Worm (Caenorhabditis elegans) whole organism, young adult: ENCODE measurements around the gene ceh-37.
A peak's percentile ranks its signal among the peaks of the same experiment; 100 is the strongest.

ENCODE experiments used
- B0035.1 ChIP-seq: sonication (generic microtip); optimal IDR thresholded peaks from 2 replicates; lab custom pipeline; 2016; ENCODE audit warnings: missing genetic modification characterization, mild to moderate bottlenecking, missing compliant biosample characterization, missing genotype, missing genetic modification reagents
- F10E7.11 ChIP-seq: sonication (generic microtip); optimal IDR thresholded peaks from 2 replicates; lab custom pipeline; 2017; ENCODE audit warnings: mild to moderate bottlenecking, missing genetic modification characterization, moderate library complexity, missing compliant biosample characterization
- F33H1.4 ChIP-seq: fragments of 200-800 bp; sonication (Bioruptor generic); IDR thresholded peaks from 2 replicates; pipeline ENCODE4 v1.3.6; 2022; ENCODE audit warnings: missing genetic modification reagents, missing genetic modification characterization, missing compliant biosample characterization
- F49E8.2 ChIP-seq: sonication (generic microtip); optimal IDR thresholded peaks from 3 replicates; lab custom pipeline; 2017; ENCODE audit warnings: missing genetic modification characterization, mild to moderate bottlenecking, missing compliant biosample characterization, antibody characterized with exemption, moderate library complexity; ENCODE audit not compliant: insufficient read depth
- K12H6.12 ChIP-seq: fragments of 200-800 bp; sonication (Bioruptor generic); optimal IDR thresholded peaks from 2 replicates; lab custom pipeline; 2018; ENCODE audit warnings: mild to moderate bottlenecking, missing genetic modification characterization, missing compliant biosample characterization
- Y53G8AR.9 ChIP-seq: fragments of 200-800 bp; sonication (Bioruptor generic); conservative IDR thresholded peaks from 2 replicates; pipeline ENCODE4 v1.3.6; 2022; ENCODE audit warnings: missing genetic modification reagents, missing genetic modification characterization, missing compliant biosample characterization
- attf-3 ChIP-seq: fragments of 200-800 bp; sonication (Bioruptor generic); conservative IDR thresholded peaks from 2 replicates; pipeline ENCODE4 v1.3.6; 2022; ENCODE audit warnings: missing genetic modification reagents, missing genetic modification characterization, missing compliant biosample characterization
- ceh-27 ChIP-seq: fragments of 200-800 bp; sonication (Bioruptor generic); optimal IDR thresholded peaks from 2 replicates; lab custom pipeline; 2018; ENCODE audit warnings: mild to moderate bottlenecking, missing genetic modification characterization, moderate library complexity, missing compliant biosample characterization
- ceh-79 ChIP-seq: sonication (generic microtip); optimal IDR thresholded peaks from 2 replicates; lab custom pipeline; 2017; ENCODE audit warnings: mild to moderate bottlenecking, missing genetic modification characterization, missing compliant biosample characterization
- dpl-1 ChIP-seq: fragments of 150-350 bp; optimal IDR thresholded peaks from 2 replicates; lab custom pipeline; 2014; ENCODE audit warnings: missing biosample characterization, missing genetic modification reagents, missing genetic modification characterization
- efl-1 ChIP-seq: fragments of 150-350 bp; optimal IDR thresholded peaks from 2 replicates; lab custom pipeline; 2014; ENCODE audit warnings: missing biosample characterization, missing genetic modification reagents, missing genetic modification characterization
- ekl-4 ChIP-seq: fragments of 200-800 bp; sonication (Bioruptor generic); IDR thresholded peaks from 2 replicates; pipeline ENCODE4 v1.3.6; 2022; ENCODE audit warnings: missing genetic modification reagents, missing genetic modification characterization, missing compliant biosample characterization
- gei-17 ChIP-seq: fragments of 200-800 bp; sonication (Bioruptor generic); optimal IDR thresholded peaks from 2 replicates; lab custom pipeline; 2018; ENCODE audit warnings: mild to moderate bottlenecking, missing genetic modification characterization, missing compliant biosample characterization
- him-1 ChIP-seq: sonication (generic microtip); optimal IDR thresholded peaks from 2 replicates; lab custom pipeline; 2016; ENCODE audit warnings: missing genotype, missing genetic modification reagents, missing genetic modification characterization, missing compliant biosample characterization
- hrde-1 ChIP-seq: sonication (generic microtip); optimal IDR thresholded peaks from 2 replicates; lab custom pipeline; 2016; ENCODE audit warnings: missing genetic modification characterization, mild to moderate bottlenecking, missing compliant biosample characterization, moderate library complexity, missing genotype, missing genetic modification reagents, borderline replicate concordance
- hsf-1 ChIP-seq: fragments of 200-800 bp; sonication (Bioruptor generic); IDR thresholded peaks from 2 replicates; pipeline ENCODE4 v1.3.6; 2022; ENCODE audit warnings: missing genetic modification reagents, missing genetic modification characterization, missing compliant biosample characterization
- lin-54 ChIP-seq: fragments of 200-800 bp; sonication (Bioruptor generic); optimal IDR thresholded peaks from 2 replicates; lab custom pipeline; 2018; ENCODE audit warnings: mild to moderate bottlenecking, missing genetic modification characterization, missing compliant biosample characterization
- lir-1 ChIP-seq: fragments of 200-800 bp; sonication (Bioruptor generic); conservative IDR thresholded peaks from 2 replicates; pipeline ENCODE4 v1.3.6; 2022; ENCODE audit warnings: missing genetic modification reagents, missing genetic modification characterization, missing compliant biosample characterization
- madf-10 ChIP-seq: sonication (generic microtip); optimal IDR thresholded peaks from 2 replicates; lab custom pipeline; 2016; ENCODE audit warnings: mild to moderate bottlenecking, missing genetic modification characterization, missing compliant biosample characterization
- madf-6 ChIP-seq: fragments of 200-800 bp; sonication (Bioruptor generic); IDR thresholded peaks from 2 replicates; pipeline ENCODE4 v1.3.6; 2022; ENCODE audit warnings: missing genetic modification reagents, missing genetic modification characterization, missing compliant biosample characterization
- madf-8 ChIP-seq: fragments of 200-800 bp; sonication (Bioruptor generic); conservative IDR thresholded peaks from 2 replicates; pipeline ENCODE4 v1.3.6; 2022; ENCODE audit warnings: missing genetic modification reagents, missing genetic modification characterization, missing compliant biosample characterization
- mxl-1 ChIP-seq: sonication (generic microtip); optimal IDR thresholded peaks from 2 replicates; lab custom pipeline; 2016; ENCODE audit warnings: missing genetic modification characterization, missing compliant biosample characterization
- nfya-1 ChIP-seq: sonication (generic microtip); optimal IDR thresholded peaks from 2 replicates; lab custom pipeline; 2017; ENCODE audit warnings: antibody characterized with exemption, missing compliant biosample characterization, missing genetic modification characterization, borderline replicate concordance; ENCODE audit not compliant: insufficient read depth
- nhr-27 ChIP-seq: fragments of 200-800 bp; sonication (Bioruptor generic); optimal IDR thresholded peaks from 2 replicates; lab custom pipeline; 2018; ENCODE audit warnings: mild to moderate bottlenecking, missing genetic modification characterization, moderate library complexity, missing compliant biosample characterization
- nhr-80 ChIP-seq: sonication (generic microtip); optimal IDR thresholded peaks from 2 replicates; lab custom pipeline; 2016; ENCODE audit warnings: missing genetic modification characterization, missing compliant biosample characterization
- pbrm-1 ChIP-seq: fragments of 200-800 bp; sonication (Bioruptor generic); IDR thresholded peaks from 2 replicates; pipeline ENCODE4 v1.3.6; 2022; ENCODE audit warnings: missing genetic modification reagents, missing genetic modification characterization, missing compliant biosample characterization
- rpc-1 ChIP-seq, 2 experiments: fragments of 150-350 bp in 1 of 2; sonication (generic microtip) in 1 of 2; optimal IDR thresholded peaks; 2 replicates each; lab custom pipeline; 2014 to 2018; ENCODE audit warnings: missing biosample characterization in 1 of 2, missing genetic modification characterization in 1 of 2, missing genetic modification reagents in 1 of 2, missing genotype in 1 of 2
- tlf-1 ChIP-seq: fragments of 200-800 bp; sonication (Bioruptor generic); optimal IDR thresholded peaks from 2 replicates; lab custom pipeline; 2018; ENCODE audit warnings: mild to moderate bottlenecking, missing genetic modification characterization, missing compliant biosample characterization
- unc-62 ChIP-seq: fragments of 150-350 bp; optimal IDR thresholded peaks from 2 replicates; lab custom pipeline; 2014; ENCODE audit warnings: missing biosample characterization, missing genetic modification reagents, missing genetic modification characterization
- ztf-3 ChIP-seq: fragments of 200-800 bp; sonication (Bioruptor generic); optimal IDR thresholded peaks from 2 replicates; lab custom pipeline; 2018; ENCODE audit warnings: mild to moderate bottlenecking, missing genetic modification characterization, missing compliant biosample characterization
- ztf-6 ChIP-seq: fragments of 200-800 bp; sonication (Bioruptor generic); IDR thresholded peaks from 2 replicates; pipeline ENCODE4 v1.3.6; 2022; ENCODE audit warnings: missing genetic modification reagents, missing genetic modification characterization, missing compliant biosample characterization

Gene ceh-37

DNA sequence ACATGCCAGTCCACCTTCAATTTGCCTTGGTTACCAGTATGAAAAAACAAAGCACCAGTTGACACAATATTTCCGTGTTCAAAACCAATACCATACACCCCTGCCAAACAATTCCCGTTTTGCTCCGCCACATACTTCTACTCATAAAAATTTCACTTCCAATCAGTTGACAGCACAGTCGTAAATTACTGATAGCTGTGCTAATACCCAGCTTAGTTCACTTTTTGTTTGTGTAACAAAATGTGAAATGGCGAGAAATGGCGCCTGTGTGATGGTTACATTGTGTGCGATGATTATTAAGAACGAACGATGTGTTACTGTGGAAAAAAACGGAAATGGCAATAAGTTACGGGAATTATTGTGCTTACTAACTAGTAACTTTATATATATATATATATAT is 1.5 kb downstream of the ceh-37 start:
- TF ChIP-seq rpc-1 (optimal IDR thresholded peaks at IDR 0.05; lab: Kevin White, UChicago) (no peak), rpc-1 (tag; optimal IDR thresholded peaks at IDR 0.05; lab: Kevin White, UChicago) (no peak), nhr-80 (peak; percentile 66)
- TF ChIP-seq, all 124 proteins: peak for 1

DNA sequence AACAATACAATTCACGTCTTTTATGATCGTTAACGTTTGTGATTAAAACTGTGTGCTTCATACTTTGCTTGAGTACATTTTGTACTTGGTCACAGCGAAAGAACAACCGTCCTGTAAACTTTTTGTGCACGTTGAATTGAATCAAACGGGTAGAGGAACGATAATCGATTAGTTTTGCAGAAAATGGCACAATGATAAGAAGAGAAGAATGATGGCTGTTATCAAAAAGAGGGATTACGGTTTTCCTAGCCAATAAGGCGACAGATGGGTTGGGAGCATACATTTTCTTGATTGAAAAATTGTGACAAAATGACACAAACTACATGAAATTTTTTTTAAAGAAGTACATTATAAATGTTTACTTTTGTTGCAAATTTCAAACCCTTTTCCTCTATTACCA is 13.5 kb downstream of the ceh-37 start:
- no peak for TF ChIP-seq unc-62
- TF ChIP-seq F49E8.2 (tag; lab: Kevin White, UChicago): no peak
- peak; percentile 58 for TF ChIP-seq nhr-80

DNA sequence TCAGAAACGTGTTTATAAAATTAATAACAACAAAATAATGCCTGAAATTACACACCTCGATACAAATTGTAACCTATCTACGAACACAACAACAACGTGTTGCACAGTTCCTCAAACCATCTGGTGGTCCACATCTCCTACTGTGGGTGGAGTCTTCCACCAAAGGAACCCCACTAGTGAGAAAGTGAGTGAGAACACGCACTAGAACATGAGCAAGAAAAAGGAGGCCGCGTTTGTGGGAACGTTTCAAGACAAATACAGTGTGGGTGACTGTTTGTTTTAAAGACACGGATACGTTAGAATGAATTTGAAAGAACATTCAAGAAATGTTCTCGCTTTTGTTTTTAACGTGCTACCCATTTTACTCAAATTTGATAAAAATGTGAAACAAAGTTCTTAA is 21.3 kb downstream of the ceh-37 start, which contains the start of gene ceh-36:
Gene ceh-36 (minus strand): TSS at position 101 of the 400 bp plus-strand sequence.
- TF ChIP-seq hsf-1 (GFP tag; lab: Robert Waterston, UW) (no peak), attf-3 (GFP tag; lab: Robert Waterston, UW) (no peak), lir-1 (GFP tag; lab: Robert Waterston, UW) (no peak), nhr-27 (tag; lab: Kevin White, UChicago) (no peak), madf-8 (GFP tag; lab: Robert Waterston, UW) (no peak), ztf-6 (GFP tag; lab: Robert Waterston, UW) (no peak), efl-1 (no peak), lin-54 (GFP tag; lab: Kevin White, UChicago) (no peak), mxl-1 (tag; lab: Kevin White, UChicago) (no peak), pbrm-1 (GFP tag; lab: Robert Waterston, UW) (no peak), gei-17 (GFP tag; lab: Kevin White, UChicago) (no peak), F10E7.11 (tag; lab: Kevin White, UChicago) (no peak), K12H6.12 (no peak), tlf-1 (GFP tag; lab: Kevin White, UChicago) (no peak), F33H1.4 (GFP tag; lab: Robert Waterston, UW) (no peak), him-1 (tag; lab: Kevin White, UChicago) (no peak), ceh-27 (GFP tag; lab: Kevin White, UChicago) (no peak)

DNA sequence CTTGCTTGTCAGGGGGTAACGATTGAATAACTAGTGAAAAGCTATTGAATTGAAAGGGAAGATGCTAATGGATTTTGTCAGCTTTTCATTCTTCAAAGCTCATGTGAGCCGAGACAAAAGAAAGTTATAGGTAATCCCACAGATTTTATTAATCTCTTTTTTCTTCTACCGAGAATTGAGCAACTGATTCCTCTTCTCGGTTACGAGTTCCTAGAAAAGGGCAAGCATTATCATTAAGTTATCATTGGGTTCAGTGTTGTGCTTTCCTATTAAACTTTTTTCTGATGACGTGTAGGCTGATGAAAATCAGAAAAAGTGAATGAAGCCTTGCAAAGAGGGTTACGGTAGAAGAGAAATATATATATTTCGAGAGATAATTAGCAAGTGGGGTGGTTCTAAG is 22.2 kb downstream of the ceh-37 start:
- no peak for TF ChIP-seq hrde-1 (tag; lab: Kevin White, UChicago)

DNA sequence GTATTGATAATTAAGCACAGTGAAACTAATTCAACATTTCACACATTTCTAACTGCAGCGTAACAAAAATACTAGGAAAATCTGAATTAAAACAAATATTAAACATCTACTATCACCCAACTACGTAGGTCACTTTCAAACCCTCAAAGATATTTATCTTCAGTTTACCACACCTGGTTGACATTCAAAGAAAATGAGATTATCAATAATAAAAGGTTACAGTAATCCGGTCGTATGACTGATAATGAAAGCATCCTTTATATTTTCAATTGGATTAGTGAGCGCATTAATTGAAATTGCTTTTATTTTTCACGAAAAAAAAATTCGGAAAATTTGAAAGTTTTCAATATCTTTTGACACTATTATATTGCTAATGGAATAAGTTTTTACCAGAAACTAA is 25.3 kb downstream of the ceh-37 start:
- no peak for TF ChIP-seq B0035.1 (tag; lab: Kevin White, UChicago)
- TF ChIP-seq dpl-1 (GFP tag; lab: Kevin White, UChicago): no peak
- TF ChIP-seq nfya-1 (tag; lab: Kevin White, UChicago): no peak
- no peak for TF ChIP-seq madf-10 (tag; lab: Kevin White, UChicago)
- no peak for TF ChIP-seq ceh-79 (tag; lab: Kevin White, UChicago)
- no peak for TF ChIP-seq ztf-3
- no peak for TF ChIP-seq madf-6 (GFP tag; lab: Robert Waterston, UW)

DNA sequence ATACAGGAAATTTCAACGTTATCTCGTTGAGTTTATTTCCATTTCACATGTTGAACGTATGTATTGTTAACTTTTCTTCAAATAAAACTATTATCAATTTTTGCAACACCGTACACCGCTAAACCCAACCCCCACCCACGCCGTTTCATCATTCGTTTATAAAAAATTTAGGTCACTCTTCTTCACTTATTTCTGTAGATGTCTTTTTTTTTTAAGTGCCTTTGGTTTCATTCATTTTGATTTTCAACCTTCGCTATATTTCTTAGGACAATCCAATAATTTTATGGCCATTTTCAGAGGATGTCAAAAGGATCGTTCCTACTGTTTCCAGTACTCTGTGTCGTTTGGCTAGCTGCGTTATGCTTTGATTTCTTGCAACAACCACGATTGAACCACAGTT is 27.6 kb downstream of the ceh-37 start, which contains the start of gene C37E2.3:
Gene C37E2.3 (plus strand): TSS at position 301 of the 400 bp plus-strand sequence.
- TF ChIP-seq ekl-4: no peak
- no peak for TF ChIP-seq Y53G8AR.9 (GFP tag; lab: Robert Waterston, UW)
- TF ChIP-seq, all 124 proteins: peak for 0
